Fruit fly (Drosophila melanogaster): Measurements from ENCODE around the gene ATPsynE.

Gene ATPsynE

dm6 chr3R:14361741-14362232 is 35.0 kb downstream of the ATPsynE start, which contains the start of gene Dnaaf5 (continued):
- TF ChIP-seq CG8388 (GFP tag; optimal IDR thresholded peaks at IDR 0.05) (no peak), CG7928 (GFP tag; optimal IDR thresholded peaks at IDR 0.05) (no peak), CG3407 (GFP tag; optimal IDR thresholded peaks at IDR 0.05) (no peak), Ravus (GFP tag; IDR thresholded peaks at IDR 0.05) (no peak), Usf (GFP tag; optimal IDR thresholded peaks at IDR 0.05) (no peak), vfl (GFP tag; optimal IDR thresholded peaks at IDR 0.05) (no peak), slbo (GFP tag; IDR thresholded peaks at IDR 0.05) (peak; percentile 50), Dip2 (GFP tag; IDR thresholded peaks at IDR 0.05) (no peak), CG12659 (GFP tag; optimal IDR thresholded peaks at IDR 0.05) (peak; percentile 4), Mad (GFP tag; optimal IDR thresholded peaks at IDR 0.05) (no peak), shn (GFP tag; optimal IDR thresholded peaks at IDR 0.05) (no peak), E2f2 (GFP tag; IDR thresholded peaks at IDR 0.05) (peak; percentile 87), zfh2 (GFP tag; optimal IDR thresholded peaks at IDR 0.05) (no peak), ftz-f1 (GFP tag; optimal IDR thresholded peaks at IDR 0.05) (no peak), CG14860 (GFP tag; IDR thresholded peaks at IDR 0.05; ENCODE audit: partially characterized antibody) (no peak), CG7271 (tag; optimal IDR thresholded peaks at IDR 0.05) (no peak), onecut (GFP tag; IDR thresholded peaks at IDR 0.05) (no peak), CG10274 (GFP tag; optimal IDR thresholded peaks at IDR 0.05) (no peak), zen (tag; optimal IDR thresholded peaks at IDR 0.05) (no peak), Antp (GFP tag; optimal IDR thresholded peaks at IDR 0.05) (no peak), mam (GFP tag; optimal IDR thresholded peaks at IDR 0.05) (no peak), CG2678 (tag; optimal IDR thresholded peaks at IDR 0.05) (peak; percentile 39), CG42726 (GFP tag; IDR thresholded peaks at IDR 0.05; ENCODE audit: partially characterized antibody) (no peak), usp (GFP tag; optimal IDR thresholded peaks at IDR 0.05) (no peak), CG18619 (GFP tag; optimal IDR thresholded peaks at IDR 0.05) (no peak), NFAT (GFP tag; IDR thresholded peaks at IDR 0.05) (no peak), CG33557 (GFP tag; optimal IDR thresholded peaks at IDR 0.05) (no peak), gem (tag; optimal IDR thresholded peaks at IDR 0.05) (no peak), CG7963 (GFP tag; IDR thresholded peaks at IDR 0.05; ENCODE audit: partially characterized antibody) (no peak), Hr3 (GFP tag; optimal IDR thresholded peaks at IDR 0.05) (no peak), grn (GFP tag; optimal IDR thresholded peaks at IDR 0.05) (peak; percentile 98), Hmr (GFP tag; optimal IDR thresholded peaks at IDR 0.05) (peak; percentile 7), BEAF-32 (GFP tag; optimal IDR thresholded peaks at IDR 0.05) (no peak), otp (GFP tag; IDR thresholded peaks at IDR 0.05) (peak; percentile 68; the same call in 2 of the 3 replicates), CG10267 (tag; optimal IDR thresholded peaks at IDR 0.05) (peak; percentile 63), ham (GFP tag; IDR thresholded peaks at IDR 0.05) (no peak), CG11723 (GFP tag; optimal IDR thresholded peaks at IDR 0.05) (peak; percentile 16), sd (tag; optimal IDR thresholded peaks at IDR 0.05) (peak; percentile 14), CG4820 (GFP tag; optimal IDR thresholded peaks at IDR 0.05) (no peak), CG18262 (tag; optimal IDR thresholded peaks at IDR 0.05) (no peak), CG12942 (GFP tag; optimal IDR thresholded peaks at IDR 0.05) (no peak), CG2120 (GFP tag; optimal IDR thresholded peaks at IDR 0.05) (peak; percentile 21), CG1603 (tag; optimal IDR thresholded peaks at IDR 0.05) (peak; percentile 37), kni (GFP tag; optimal IDR thresholded peaks at IDR 0.05) (no peak), chn (GFP tag; optimal IDR thresholded peaks at IDR 0.05) (no peak), sc (optimal IDR thresholded peaks at IDR 0.05) (no peak), sc (GFP tag; optimal IDR thresholded peaks at IDR 0.05) (no peak), sob (GFP tag; IDR thresholded peaks at IDR 0.05) (peak; percentile 31; the same call in 1 of the 2 replicates), CG3838 (GFP tag; optimal IDR thresholded peaks at IDR 0.05) (no peak), D (optimal IDR thresholded peaks at IDR 0.05) (no peak), D (GFP tag; optimal IDR thresholded peaks at IDR 0.05) (no peak), CG1602 (GFP tag; optimal IDR thresholded peaks at IDR 0.05) (no peak)
